Worm (Caenorhabditis elegans) whole organism, late embryonic: ENCODE results near the gene K08E5.5.

ENCODE experiments used
- C08G9.2 ChIP-seq: sonication (generic microtip); optimal IDR thresholded peaks from 2 replicates; lab custom pipeline; 2016; ENCODE audit warnings: mild to moderate bottlenecking, missing genetic modification characterization, moderate library complexity, missing compliant biosample characterization
- C38D4.7 ChIP-seq: fragments of 200-800 bp; sonication (Bioruptor generic); optimal IDR thresholded peaks from 2 replicates; lab custom pipeline; 2018; ENCODE audit warnings: mild to moderate bottlenecking, missing genetic modification characterization, moderate library complexity, missing compliant biosample characterization
- F13H6.1 ChIP-seq: sonication (generic microtip); optimal IDR thresholded peaks from 2 replicates; lab custom pipeline; 2016; ENCODE audit warnings: missing genetic modification characterization, missing compliant biosample characterization
- K02D7.2 ChIP-seq: sonication (generic microtip); optimal IDR thresholded peaks from 2 replicates; lab custom pipeline; 2017; ENCODE audit warnings: mild to moderate bottlenecking, missing genetic modification characterization, missing compliant biosample characterization
- K09A11.1 ChIP-seq: sonication (generic microtip); optimal IDR thresholded peaks from 2 replicates; lab custom pipeline; 2017; ENCODE audit warnings: antibody characterized with exemption, mild to moderate bottlenecking, missing genetic modification characterization, missing compliant biosample characterization; ENCODE audit not compliant: insufficient read depth
- Y22D7AL.16 ChIP-seq: sonication (generic microtip); optimal IDR thresholded peaks from 2 replicates; lab custom pipeline; 2016; ENCODE audit warnings: missing genetic modification characterization, missing compliant biosample characterization
- ceh-18 ChIP-seq: sonication (generic microtip); optimal IDR thresholded peaks from 2 replicates; lab custom pipeline; 2016; ENCODE audit warnings: missing genetic modification characterization, missing compliant biosample characterization
- ceh-22 ChIP-seq: sonication (generic microtip); optimal IDR thresholded peaks from 2 replicates; lab custom pipeline; 2017; ENCODE audit warnings: missing biosample characterization, missing genetic modification characterization
- ceh-31 ChIP-seq: sonication (generic microtip); optimal IDR thresholded peaks from 2 replicates; lab custom pipeline; 2016; ENCODE audit warnings: missing genetic modification characterization, missing compliant biosample characterization
- dmd-4 ChIP-seq: sonication (generic microtip); optimal IDR thresholded peaks from 2 replicates; lab custom pipeline; 2016; ENCODE audit warnings: borderline replicate concordance, missing genetic modification characterization, missing compliant biosample characterization
- dve-1 ChIP-seq: sonication (generic microtip); optimal IDR thresholded peaks from 2 replicates; lab custom pipeline; 2017; ENCODE audit warnings: antibody characterized with exemption, mild to moderate bottlenecking, missing genetic modification characterization, missing compliant biosample characterization
- elt-4 ChIP-seq: sonication (generic microtip); optimal IDR thresholded peaks from 2 replicates; lab custom pipeline; 2016; ENCODE audit warnings: missing genetic modification characterization, missing compliant biosample characterization
- fax-1 ChIP-seq: sonication (generic microtip); optimal IDR thresholded peaks from 2 replicates; lab custom pipeline; 2016; ENCODE audit warnings: missing genotype, missing genetic modification characterization, missing compliant biosample characterization
- fkh-10 ChIP-seq: fragments of 150-350 bp; optimal IDR thresholded peaks from 2 replicates; lab custom pipeline; 2014; ENCODE audit warnings: missing biosample characterization, missing genetic modification reagents, missing genetic modification characterization
- fkh-6 ChIP-seq: sonication (generic microtip); optimal IDR thresholded peaks from 2 replicates; lab custom pipeline; 2016; ENCODE audit warnings: missing genetic modification characterization, missing compliant biosample characterization
- hlh-13 ChIP-seq: fragments of 200-800 bp; sonication (Bioruptor generic); optimal IDR thresholded peaks from 2 replicates; lab custom pipeline; 2018; ENCODE audit warnings: mild to moderate bottlenecking, missing genetic modification characterization, missing compliant biosample characterization
- hlh-30 ChIP-seq: sonication (generic microtip); optimal IDR thresholded peaks from 2 replicates; lab custom pipeline; 2017; ENCODE audit warnings: antibody characterized with exemption, missing genetic modification characterization, missing compliant biosample characterization; ENCODE audit not compliant: insufficient read depth
- hlh-6 ChIP-seq: sonication (generic microtip); optimal IDR thresholded peaks from 2 replicates; lab custom pipeline; 2016; ENCODE audit warnings: missing genotype, missing genetic modification characterization, missing compliant biosample characterization
- hlh-8 ChIP-seq: sonication (generic microtip); optimal IDR thresholded peaks from 2 replicates; lab custom pipeline; 2016; ENCODE audit warnings: missing genotype, missing genetic modification characterization, missing compliant biosample characterization
- lim-6 ChIP-seq: sonication (generic microtip); optimal IDR thresholded peaks from 2 replicates; lab custom pipeline; 2016; ENCODE audit warnings: missing genetic modification characterization, missing compliant biosample characterization
- lin-11 ChIP-seq: fragments of 200-800 bp; sonication (Bioruptor generic); optimal IDR thresholded peaks from 2 replicates; lab custom pipeline; 2018; ENCODE audit warnings: mild to moderate bottlenecking, missing genetic modification characterization, missing compliant biosample characterization
- madf-2 ChIP-seq: sonication (generic microtip); optimal IDR thresholded peaks from 2 replicates; lab custom pipeline; 2017; ENCODE audit warnings: missing genetic modification characterization, missing compliant biosample characterization
- mec-3 ChIP-seq: sonication (generic microtip); optimal IDR thresholded peaks from 2 replicates; lab custom pipeline; 2016; ENCODE audit warnings: borderline replicate concordance, missing genetic modification characterization, missing compliant biosample characterization
- nhr-11 ChIP-seq: fragments of 150-350 bp; optimal IDR thresholded peaks from 2 replicates; lab custom pipeline; 2014; ENCODE audit warnings: missing biosample characterization, missing genetic modification characterization
- npax-4 ChIP-seq: sonication (generic microtip); optimal IDR thresholded peaks from 2 replicates; lab custom pipeline; 2016; ENCODE audit warnings: missing genetic modification characterization, missing compliant biosample characterization
- odd-2 ChIP-seq: sonication (generic microtip); optimal IDR thresholded peaks from 2 replicates; lab custom pipeline; 2017; ENCODE audit warnings: antibody characterized with exemption, mild to moderate bottlenecking, missing genetic modification characterization, missing compliant biosample characterization
- pag-3 ChIP-seq: sonication (generic microtip); optimal IDR thresholded peaks from 2 replicates; lab custom pipeline; 2016; ENCODE audit warnings: missing compliant biosample characterization, missing genetic modification characterization, borderline replicate concordance
- pha-4 ChIP-seq: fragments of 150-350 bp; optimal IDR thresholded peaks from 2 replicates; lab custom pipeline; 2018; ENCODE audit warnings: missing biosample characterization, missing genetic modification reagents, missing genetic modification characterization
- pqm-1 ChIP-seq: sonication (generic microtip); optimal IDR thresholded peaks from 2 replicates; lab custom pipeline; 2016; ENCODE audit warnings: missing genetic modification characterization, missing compliant biosample characterization
- ref-2 ChIP-seq: sonication (generic microtip); optimal IDR thresholded peaks from 2 replicates; lab custom pipeline; 2016; ENCODE audit warnings: missing genetic modification characterization, missing compliant biosample characterization
- sdc-2 ChIP-seq: sonication (generic microtip); optimal IDR thresholded peaks from 2 replicates; lab custom pipeline; 2016; ENCODE audit warnings: missing genotype, missing genetic modification characterization, missing compliant biosample characterization
- sox-2 ChIP-seq: fragments of 200-800 bp; sonication (Bioruptor generic); IDR thresholded peaks from 2 replicates; pipeline ENCODE4 v1.3.6; 2022; ENCODE audit warnings: missing genetic modification reagents, missing genetic modification characterization, missing compliant biosample characterization
- sox-4 ChIP-seq: sonication (generic microtip); optimal IDR thresholded peaks from 2 replicates; lab custom pipeline; 2017; ENCODE audit warnings: mild to moderate bottlenecking, missing genetic modification characterization, inconsistent platforms, missing compliant biosample characterization
- ttx-3 ChIP-seq: sonication (generic microtip); optimal IDR thresholded peaks from 2 replicates; lab custom pipeline; 2016; ENCODE audit warnings: missing genetic modification reagents, missing genetic modification characterization, missing compliant biosample characterization
- unc-42 ChIP-seq: sonication (generic microtip); optimal IDR thresholded peaks from 2 replicates; lab custom pipeline; 2016; ENCODE audit warnings: missing genotype, missing genetic modification characterization, missing compliant biosample characterization
- unc-86 ChIP-seq: sonication (generic microtip); optimal IDR thresholded peaks from 2 replicates; lab custom pipeline; 2016; ENCODE audit warnings: missing genetic modification characterization, missing compliant biosample characterization
- ztf-16 ChIP-seq: sonication (generic microtip); optimal IDR thresholded peaks from 2 replicates; lab custom pipeline; 2017; ENCODE audit warnings: missing genetic modification characterization, missing compliant biosample characterization

The K08E5.5 gene

ce11 chrIII:10170265-10170664 is 10.0 kb upstream of the K08E5.5 start:
- TF ChIP-seq sox-2 (GFP tag; lab: Robert Waterston, UW) = no peak
- TF ChIP-seq mec-3 (tag; lab: Kevin White, UChicago) = no peak

DNA sequence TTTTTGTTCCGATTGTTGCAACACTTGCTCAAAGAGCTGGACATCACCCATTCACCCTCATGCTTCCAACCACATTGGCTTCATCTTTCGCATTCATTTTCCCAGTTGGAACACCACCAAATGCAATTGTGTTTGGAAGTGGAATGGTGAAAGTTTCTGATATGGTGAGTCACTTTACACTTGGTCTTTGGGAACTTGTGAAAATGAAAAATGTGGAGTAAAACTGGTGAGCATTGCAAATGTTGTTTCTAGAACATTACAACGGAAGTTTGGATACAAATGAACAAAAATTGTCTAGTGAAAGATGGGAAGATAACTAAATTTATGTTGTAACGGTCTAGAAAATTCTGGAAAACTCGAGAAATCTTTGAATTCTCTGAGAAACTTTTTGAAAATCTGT is 4.0 kb downstream of the K08E5.5 start:
- no peak for TF ChIP-seq F13H6.1
- no peak for TF ChIP-seq elt-4
- TF ChIP-seq pqm-1 (tag; lab: Kevin White, UChicago) = no peak
- no peak for TF ChIP-seq unc-86
- TF ChIP-seq nhr-11 (tag; lab: Kevin White, UChicago) = no peak

DNA sequence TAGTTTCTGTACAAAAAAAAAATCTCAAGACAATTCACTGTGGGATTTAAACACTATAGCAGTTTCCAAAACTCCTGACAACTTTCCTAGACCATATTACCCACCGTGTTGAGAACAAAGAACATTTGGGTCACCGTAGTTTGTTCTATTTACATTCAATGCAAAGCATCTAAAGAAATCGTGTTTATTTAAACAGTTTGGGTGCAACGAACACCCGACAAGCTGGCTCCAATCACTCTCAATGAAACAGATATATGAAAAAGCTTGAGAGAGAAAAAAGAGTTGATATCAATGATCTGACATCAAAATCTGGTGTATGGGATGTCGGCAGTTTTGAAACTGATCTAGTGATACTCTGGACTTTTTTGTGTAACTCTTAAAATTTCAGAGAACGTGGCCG is 5.3 kb downstream of the K08E5.5 start:
- TF ChIP-seq madf-2 (tag; lab: Kevin White, UChicago) (no peak), dmd-4 (no peak), hlh-30 (tag; lab: Kevin White, UChicago) (no peak), C08G9.2 (tag; lab: Kevin White, UChicago) (no peak)

ce11 chrIII:10153003-10153402 is 7.3 kb downstream of the K08E5.5 start:
- TF ChIP-seq unc-42 (tag; lab: Kevin White, UChicago) (peak; percentile 89), C38D4.7 (GFP tag; lab: Kevin White, UChicago) (no peak), ref-2 (tag; lab: Kevin White, UChicago) (no peak), unc-86 (no peak), hlh-8 (tag; lab: Kevin White, UChicago) (no peak), fax-1 (tag; lab: Kevin White, UChicago) (no peak), pha-4 (tag; lab: Kevin White, UChicago) (no peak), sdc-2 (tag; lab: Kevin White, UChicago) (no peak), F13H6.1 (no peak), ceh-18 (tag; lab: Kevin White, UChicago) (peak; percentile 18), dmd-4 (no peak), fkh-6 (tag; lab: Kevin White, UChicago) (no peak), ceh-22 (tag; lab: Kevin White, UChicago) (no peak), ztf-16 (tag; lab: Kevin White, UChicago) (no peak), K09A11.1 (tag; lab: Kevin White, UChicago) (no peak), lin-11 (tag; lab: Kevin White, UChicago) (no peak), fkh-10 (no peak), ceh-31 (peak; percentile 62), sox-4 (tag; lab: Kevin White, UChicago) (no peak), Y22D7AL.16 (tag; lab: Kevin White, UChicago) (no peak), hlh-30 (tag; lab: Kevin White, UChicago) (no peak)

- TF ChIP-seq lim-6 (no peak), pag-3 (no peak), madf-2 (tag; lab: Kevin White, UChicago) (no peak), K02D7.2 (tag; lab: Kevin White, UChicago) (no peak), pqm-1 (tag; lab: Kevin White, UChicago) (no peak), ref-2 (tag; lab: Kevin White, UChicago) (no peak), ztf-16 (tag; lab: Kevin White, UChicago) (no peak), odd-2 (tag; lab: Kevin White, UChicago) (no peak), npax-4 (no peak), hlh-13 (GFP tag; lab: Kevin White, UChicago) (no peak), ttx-3 (tag; lab: Kevin White, UChicago) (no peak), fkh-10 (no peak), dve-1 (tag; lab: Kevin White, UChicago) (no peak), hlh-6 (no peak), pha-4 (tag; lab: Kevin White, UChicago) (no peak)
Observed at ce11 chrIII:10152495-10152894, 7.8 kb downstream of the K08E5.5 start, which contains the start of gene nac-3. Gene nac-3, plus strand, starts transcription at chrIII:10152795.
